Fruit fly (Drosophila melanogaster) whole organism, embryonic: ENCODE measurements around the gene CG32074.
A peak's percentile ranks its signal among the peaks of the same experiment; 100 is the strongest.

Experiments
- Adf1 ChIP-seq: fragments of 200-800 bp; sonication (Bioruptor generic); IDR thresholded peaks from 2 replicates; pipeline ENCODE4 v1.3.6; 2022; ENCODE audit warnings: missing biosample characterization, missing genetic modification characterization
- Atf6 ChIP-seq: fragments of 200-800 bp; sonication (Bioruptor generic); IDR thresholded peaks from 2 replicates; pipeline ENCODE4 v1.3.6; 2022; ENCODE audit warnings: missing biosample characterization, missing genetic modification characterization
- Bdp1 ChIP-seq: fragments of 200-800 bp; sonication (Bioruptor generic); optimal IDR thresholded peaks from 3 replicates; lab custom pipeline; 2016; ENCODE audit warnings: missing biosample characterization, missing genetic modification characterization
- CG11695 ChIP-seq: fragments of 200-800 bp; sonication (Bioruptor generic); IDR thresholded peaks from 3 replicates; pipeline ENCODE4 v1.3.6; 2022; ENCODE audit warnings: missing biosample characterization, missing genetic modification characterization
- CG14667 ChIP-seq: fragments of 200-800 bp; sonication (Bioruptor generic); IDR thresholded peaks from 2 replicates; pipeline ENCODE4 v1.3.6; 2022; ENCODE audit warnings: missing biosample characterization, missing genetic modification characterization
- CG18262 ChIP-seq: fragments of 200-800 bp; optimal IDR thresholded peaks from 3 replicates; lab custom pipeline; 2019; ENCODE audit warnings: missing biosample characterization, mild to moderate bottlenecking, missing genetic modification characterization, moderate library complexity
- CG2712 ChIP-seq: fragments of 200-800 bp; optimal IDR thresholded peaks from 3 replicates; lab custom pipeline; 2019; ENCODE audit warnings: missing biosample characterization, mild to moderate bottlenecking, missing genetic modification characterization, moderate library complexity
- CG3065 ChIP-seq: fragments of 200-800 bp; sonication (Bioruptor generic); optimal IDR thresholded peaks from 2 replicates; lab custom pipeline; 2016; ENCODE audit warnings: missing biosample characterization, missing genetic modification characterization
- CG3407 ChIP-seq: fragments of 200-800 bp; sonication (Bioruptor generic); optimal IDR thresholded peaks from 2 replicates; lab custom pipeline; 2018; ENCODE audit warnings: missing biosample characterization, mild to moderate bottlenecking, missing genetic modification characterization
- CG34224 ChIP-seq: fragments of 200-800 bp; sonication (Bioruptor generic); IDR thresholded peaks from 3 replicates; pipeline ENCODE4 v1.3.6; 2022; ENCODE audit warnings: missing biosample characterization, missing genetic modification characterization; ENCODE audit not compliant: partially characterized antibody
- CG3847 ChIP-seq: fragments of 200-800 bp; sonication (Bioruptor generic); IDR thresholded peaks from 2 replicates; pipeline ENCODE4 v1.3.6; 2022; ENCODE audit warnings: missing biosample characterization, missing genetic modification characterization
- CG42726 ChIP-seq: fragments of 200-800 bp; sonication (Bioruptor generic); IDR thresholded peaks from 2 replicates; pipeline ENCODE4 v1.3.6; 2022; ENCODE audit warnings: missing biosample characterization, missing genetic modification characterization; ENCODE audit not compliant: partially characterized antibody
- CG4424 ChIP-seq: fragments of 200-800 bp; sonication (Bioruptor generic); optimal IDR thresholded peaks from 3 replicates; lab custom pipeline; 2016; ENCODE audit warnings: missing biosample characterization, missing genetic modification characterization
- CG7786 ChIP-seq: fragments of 200-800 bp; sonication (Bioruptor generic); optimal IDR thresholded peaks from 2 replicates; lab custom pipeline; 2016; ENCODE audit warnings: missing biosample characterization, missing genetic modification characterization
- CG8089 ChIP-seq: fragments of 200-800 bp; sonication (Bioruptor generic); optimal IDR thresholded peaks from 3 replicates; lab custom pipeline; 2016; ENCODE audit warnings: missing biosample characterization, missing genetic modification characterization
- CG8290 ChIP-seq, 3 experiments: fragments of 200-800 bp; sonication (Bioruptor generic); optimal IDR thresholded peaks; 2 replicates each; lab custom pipeline; 2016 to 2019; ENCODE audit warnings: missing biosample characterization in 3 of 3, missing genetic modification characterization in 3 of 3, mild to moderate bottlenecking in 2 of 3, moderate library complexity in 1 of 3
- CG8765 ChIP-seq: fragments of 200-800 bp; sonication (Bioruptor generic); IDR thresholded peaks from 2 replicates; pipeline ENCODE4 v1.3.6; 2022; ENCODE audit warnings: missing biosample characterization, missing genetic modification characterization
- CG9609 ChIP-seq: fragments of 200-800 bp; sonication (Bioruptor generic); optimal IDR thresholded peaks from 3 replicates; lab custom pipeline; 2016; ENCODE audit warnings: missing biosample characterization, missing genetic modification characterization
- Camta ChIP-seq: fragments of 200-800 bp; sonication (Bioruptor generic); optimal IDR thresholded peaks from 2 replicates; lab custom pipeline; 2016; ENCODE audit warnings: missing biosample characterization, missing genetic modification characterization
- D19A ChIP-seq: fragments of 200-800 bp; optimal IDR thresholded peaks from 3 replicates; lab custom pipeline; 2019; ENCODE audit warnings: missing biosample characterization, mild to moderate bottlenecking, missing genetic modification characterization, moderate library complexity
- Dbx ChIP-seq: fragments of 200-800 bp; sonication (Bioruptor generic); IDR thresholded peaks from 3 replicates; pipeline ENCODE4 v1.3.6; 2022; ENCODE audit warnings: missing biosample characterization, missing genetic modification characterization
- Dref ChIP-seq: fragments of 200-800 bp; sonication (Bioruptor generic); IDR thresholded peaks from 2 replicates; pipeline ENCODE4 v1.3.6; 2022; ENCODE audit warnings: missing biosample characterization, missing genetic modification characterization
- Fer1 ChIP-seq: fragments of 200-800 bp; sonication (Bioruptor generic); optimal IDR thresholded peaks from 2 replicates; lab custom pipeline; 2017; ENCODE audit warnings: missing biosample characterization, mild to moderate bottlenecking, missing genetic modification characterization
- HmgZ ChIP-seq: fragments of 200-800 bp; sonication (Bioruptor generic); optimal IDR thresholded peaks from 2 replicates; lab custom pipeline; 2018; ENCODE audit warnings: missing biosample characterization, mild to moderate bottlenecking, missing genetic modification characterization
- Hsf ChIP-seq: fragments of 200-800 bp; sonication (Bioruptor generic); optimal IDR thresholded peaks from 3 replicates; lab custom pipeline; 2016; ENCODE audit warnings: missing biosample characterization, missing genetic modification characterization
- Kr ChIP-seq: fragments of 200-800 bp; sonication (Bioruptor generic); optimal IDR thresholded peaks from 2 replicates; lab custom pipeline; 2017; ENCODE audit warnings: missing biosample characterization, mild to moderate bottlenecking, missing genetic modification characterization
- Lhr ChIP-seq: fragments of 200-800 bp; sonication (Bioruptor generic); optimal IDR thresholded peaks from 3 replicates; lab custom pipeline; 2017; ENCODE audit warnings: mild to moderate bottlenecking, missing biosample characterization, missing genetic modification reagents, missing genetic modification characterization
- Mad ChIP-seq: fragments of 200-800 bp; sonication (Bioruptor generic); optimal IDR thresholded peaks from 2 replicates; lab custom pipeline; 2016; ENCODE audit warnings: missing biosample characterization, missing genetic modification characterization
- NfI ChIP-seq: fragments of 200-800 bp; sonication (Bioruptor generic); optimal IDR thresholded peaks from 3 replicates; lab custom pipeline; 2018; ENCODE audit warnings: missing biosample characterization, mild to moderate bottlenecking, missing genetic modification characterization, moderate library complexity
- Rx ChIP-seq: fragments of 200-800 bp; sonication (Bioruptor generic); IDR thresholded peaks from 2 replicates; pipeline ENCODE4 v1.3.6; 2022; ENCODE audit warnings: missing biosample characterization, missing genetic modification characterization
- Sry-β ChIP-seq: fragments of 200-800 bp; sonication (Bioruptor generic); optimal IDR thresholded peaks from 2 replicates; lab custom pipeline; 2018; ENCODE audit warnings: missing biosample characterization, mild to moderate bottlenecking, missing genetic modification characterization, moderate library complexity
- Taf1 ChIP-seq: fragments of 200-800 bp; sonication (Bioruptor generic); IDR thresholded peaks from 2 replicates; pipeline ENCODE4 v1.3.6; 2022; ENCODE audit warnings: missing biosample characterization, missing genetic modification characterization
- YL-1 ChIP-seq: fragments of 200-800 bp; sonication (Bioruptor generic); optimal IDR thresholded peaks from 3 replicates; lab custom pipeline; 2017; ENCODE audit warnings: missing biosample characterization, mild to moderate bottlenecking, missing genetic modification characterization
- ato ChIP-seq: fragments of 200-800 bp; sonication (Bioruptor generic); IDR thresholded peaks from 2 replicates; pipeline ENCODE4 v1.3.6; 2022; ENCODE audit warnings: missing biosample characterization, missing genetic modification characterization; ENCODE audit not compliant: partially characterized antibody
- cato ChIP-seq: fragments of 200-800 bp; sonication (Bioruptor generic); optimal IDR thresholded peaks from 2 replicates; lab custom pipeline; 2016; ENCODE audit warnings: missing biosample characterization, missing genetic modification characterization, borderline replicate concordance
- chif ChIP-seq, 2 experiments: fragments of 200-800 bp; sonication (Bioruptor generic); optimal IDR thresholded peaks; 3 replicates each; lab custom pipeline; 2016; ENCODE audit warnings: missing biosample characterization in 2 of 2, missing genetic modification characterization in 2 of 2
- disco-r ChIP-seq: fragments of 200-800 bp; sonication (Bioruptor generic); optimal IDR thresholded peaks from 2 replicates; lab custom pipeline; 2016; ENCODE audit warnings: missing biosample characterization, missing genetic modification characterization
- fd3F ChIP-seq: fragments of 200-800 bp; sonication (Bioruptor generic); optimal IDR thresholded peaks from 2 replicates; lab custom pipeline; 2018; ENCODE audit warnings: missing biosample characterization, mild to moderate bottlenecking, missing genetic modification characterization, moderate library complexity
- fru ChIP-seq: fragments of >200 bp; optimal IDR thresholded peaks from 2 replicates; lab custom pipeline; 2017
- ftz-f1 ChIP-seq: fragments of 200-800 bp; sonication (Bioruptor generic); optimal IDR thresholded peaks from 2 replicates; lab custom pipeline; 2016; ENCODE audit warnings: missing biosample characterization, missing genetic modification characterization
- jigr1 ChIP-seq: fragments of 200-800 bp; sonication (Bioruptor generic); IDR thresholded peaks from 3 replicates; pipeline ENCODE4 v1.3.6; 2022; ENCODE audit warnings: missing biosample characterization, missing genetic modification characterization
- lilli ChIP-seq: fragments of 200-800 bp; sonication (Bioruptor generic); optimal IDR thresholded peaks from 3 replicates; lab custom pipeline; 2016; ENCODE audit warnings: missing biosample characterization, missing genetic modification characterization
- luna ChIP-seq: fragments of 200-800 bp; sonication (Bioruptor generic); optimal IDR thresholded peaks from 2 replicates; lab custom pipeline; 2016; ENCODE audit warnings: missing biosample characterization, missing genetic modification characterization
- odd ChIP-seq: fragments of 200-800 bp; sonication (Bioruptor generic); optimal IDR thresholded peaks from 2 replicates; lab custom pipeline; 2017; ENCODE audit warnings: missing biosample characterization, mild to moderate bottlenecking, missing genetic modification characterization
- pb ChIP-seq: fragments of 200-800 bp; sonication (Bioruptor generic); optimal IDR thresholded peaks from 3 replicates; lab custom pipeline; 2016; ENCODE audit warnings: missing biosample characterization, missing genetic modification characterization
- pros ChIP-seq: fragments of 200-800 bp; sonication (Bioruptor generic); optimal IDR thresholded peaks from 3 replicates; lab custom pipeline; 2019; ENCODE audit warnings: missing biosample characterization, mild to moderate bottlenecking, missing genetic modification characterization, moderate library complexity
- rib ChIP-seq: fragments of 200-800 bp; sonication (Bioruptor generic); IDR thresholded peaks from 2 replicates; pipeline ENCODE4 v1.3.6; 2022; ENCODE audit warnings: missing biosample characterization, missing genetic modification characterization
- ro ChIP-seq: fragments of 200-800 bp; sonication (Bioruptor generic); IDR thresholded peaks from 2 replicates; pipeline ENCODE4 v1.3.6; 2022; ENCODE audit warnings: missing biosample characterization, missing genetic modification characterization
- so ChIP-seq: fragments of 200-800 bp; sonication (Bioruptor generic); IDR thresholded peaks from 3 replicates; pipeline ENCODE4 v1.3.6; 2022; ENCODE audit warnings: missing biosample characterization, missing genetic modification characterization
- sug ChIP-seq: fragments of 200-800 bp; optimal IDR thresholded peaks from 2 replicates; lab custom pipeline; 2019; ENCODE audit warnings: missing biosample characterization, mild to moderate bottlenecking, missing genetic modification characterization, moderate library complexity

The CG32074 gene

DNA sequence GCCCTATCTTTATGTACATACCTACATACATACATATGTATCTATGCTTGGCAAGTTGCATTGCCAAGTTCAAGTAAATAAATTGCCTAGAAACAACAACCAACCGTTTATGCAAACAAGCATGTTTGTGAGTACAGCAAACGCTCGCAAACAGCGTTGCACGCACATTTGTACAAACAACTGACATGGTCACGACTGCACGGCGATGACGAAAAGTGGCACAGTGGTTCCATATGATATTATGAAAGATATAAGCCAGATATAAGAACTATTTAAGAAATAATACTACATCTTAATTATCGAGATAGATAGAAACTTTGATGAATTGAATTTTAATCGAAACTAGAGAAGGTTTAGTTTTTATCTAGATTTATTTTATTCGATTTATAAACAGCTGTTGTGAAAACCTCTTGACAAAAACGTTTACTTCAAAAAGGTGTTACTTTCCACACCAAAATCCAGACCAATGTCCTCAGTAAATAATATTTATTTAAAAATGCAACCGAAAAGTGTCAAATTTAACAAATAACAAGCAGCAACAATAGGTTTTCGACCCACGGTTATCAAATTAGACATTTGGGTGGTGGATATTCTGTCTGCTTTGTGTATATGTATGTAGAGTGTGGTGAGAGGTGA is 42.2 kb downstream of the CG32074 start (continued):
- TF ChIP-seq CG3065 (peak; percentile 68), Camta (GFP tag; lab: Kevin White, UChicago) (peak; percentile 89), sug (tag; lab: Kevin White, UChicago) (peak; percentile 78), Dref (GFP tag; lab: Robert Waterston, UW) (no peak), ftz-f1 (GFP tag; lab: Kevin White, UChicago) (no peak), NfI (peak; percentile 89), disco-r (GFP tag; lab: Kevin White, UChicago) (peak; percentile 73), Kr (GFP tag; lab: Kevin White, UChicago) (peak; percentile 88), odd (GFP tag; lab: Kevin White, UChicago) (peak; percentile 96), CG3407 (GFP tag; lab: Kevin White, UChicago) (peak; percentile 81), CG7786 (GFP tag; lab: Kevin White, UChicago) (peak; percentile 63), D19A (tag; lab: Kevin White, UChicago) (peak; percentile 93), HmgZ (tag; lab: Kevin White, UChicago) (peak; percentile 77), CG11695 (peak; percentile 86), CG34224 (GFP tag; lab: Robert Waterston, UW) (no peak), Adf1 (GFP tag; lab: Robert Waterston, UW) (peak; percentile 51), fru (lab: Kevin White, UChicago) (no peak), Dbx (GFP tag; lab: Robert Waterston, UW) (peak; percentile 53; the same call in 1 of the 3 replicates), CG3847 (GFP tag; lab: Robert Waterston, UW) (peak; percentile 65), pros (GFP tag; lab: Kevin White, UChicago) (peak; percentile 27), jigr1 (GFP tag; lab: Robert Waterston, UW) (0 out of 3 replicates have a peak, but pooled peaks have one; percentile 73), Taf1 (0 out of 2 replicates have a peak, but pooled peaks have one; percentile 15), ro (GFP tag; lab: Robert Waterston, UW) (peak; percentile 71; the same call in 1 of the 2 replicates), Atf6 (GFP tag; lab: Robert Waterston, UW) (peak; percentile 83; the same call in 1 of the 2 replicates), CG8765 (GFP tag; lab: Robert Waterston, UW) (peak; percentile 50), Rx (GFP tag; lab: Robert Waterston, UW) (peak; percentile 32), chif (GFP tag; optimal IDR thresholded peaks at IDR 0.05; lab: Kevin White, UChicago) (peak; percentile 83), Fer1 (peak; percentile 91), luna (GFP tag; lab: Kevin White, UChicago) (no peak), Lhr (GFP tag; lab: Kevin White, UChicago) (peak; percentile 81), Sry-β (GFP tag; lab: Kevin White, UChicago) (peak; percentile 67), cato (GFP tag; lab: Kevin White, UChicago) (peak; percentile 82), YL-1 (peak; percentile 81), CG8089 (GFP tag; lab: Kevin White, UChicago) (peak; percentile 69), ato (GFP tag; lab: Robert Waterston, UW) (no peak), fd3F (GFP tag; lab: Kevin White, UChicago) (peak; percentile 75), so (peak; percentile 91), Bdp1 (GFP tag; lab: Kevin White, UChicago) (peak; percentile 79), CG8290 (GFP tag; optimal IDR thresholded peaks at IDR 0.05; lab: Kevin White, UChicago) (peak; percentile 45), CG8290 (tag; optimal IDR thresholded peaks at IDR 0.05; lab: Kevin White, UChicago) (peak; percentile 52 to 73), CG4424 (GFP tag; lab: Kevin White, UChicago) (peak; percentile 94), CG42726 (no peak), Mad (GFP tag; lab: Kevin White, UChicago) (peak; percentile 77), CG14667 (GFP tag; lab: Robert Waterston, UW) (peak; percentile 67; the same call in 1 of the 2 replicates), CG2712 (tag; lab: Kevin White, UChicago) (peak; percentile 96), CG18262 (tag; lab: Kevin White, UChicago) (peak; percentile 98), pb (GFP tag; lab: Kevin White, UChicago) (peak; percentile 34), rib (no peak), Hsf (GFP tag; lab: Kevin White, UChicago) (peak; percentile 93), CG9609 (GFP tag; lab: Kevin White, UChicago) (peak; percentile 54), lilli (GFP tag; lab: Kevin White, UChicago) (peak; percentile 89)
